Fruit fly (Drosophila melanogaster) whole organism, embryonic: Measurements from ENCODE around the gene Tomosyn.

ENCODE experiments used
- Atf6 ChIP-seq: fragments of 200-800 bp; sonication (Bioruptor generic); IDR thresholded peaks from 2 replicates; pipeline ENCODE4 v1.3.6; 2022; ENCODE audit warnings: missing biosample characterization, missing genetic modification characterization
- BEAF-32 ChIP-seq: fragments of 200-800 bp; sonication (Bioruptor generic); optimal IDR thresholded peaks from 3 replicates; lab custom pipeline; 2017; ENCODE audit warnings: missing biosample characterization, missing genetic modification characterization, mild to moderate bottlenecking, moderate library complexity, missing genetic modification reagents
- CG11695 ChIP-seq: fragments of 200-800 bp; sonication (Bioruptor generic); IDR thresholded peaks from 3 replicates; pipeline ENCODE4 v1.3.6; 2022; ENCODE audit warnings: missing biosample characterization, missing genetic modification characterization
- CG12942 ChIP-seq: fragments of 200-800 bp; sonication (Bioruptor generic); optimal IDR thresholded peaks from 3 replicates; lab custom pipeline; 2016; ENCODE audit warnings: missing biosample characterization, missing genetic modification characterization
- CG15073 ChIP-seq: fragments of 200-800 bp; sonication (Bioruptor generic); optimal IDR thresholded peaks from 2 replicates; lab custom pipeline; 2016; ENCODE audit warnings: missing biosample characterization, missing genetic modification characterization
- CG15696 ChIP-seq: fragments of 200-800 bp; sonication (Bioruptor generic); optimal IDR thresholded peaks from 2 replicates; lab custom pipeline; 2019; ENCODE audit warnings: missing biosample characterization, mild to moderate bottlenecking, missing genetic modification characterization, moderate library complexity
- CG18262 ChIP-seq: fragments of 200-800 bp; optimal IDR thresholded peaks from 3 replicates; lab custom pipeline; 2019; ENCODE audit warnings: missing biosample characterization, mild to moderate bottlenecking, missing genetic modification characterization, moderate library complexity
- CG2120 ChIP-seq: fragments of 200-800 bp; sonication (Bioruptor generic); optimal IDR thresholded peaks from 3 replicates; lab custom pipeline; 2016; ENCODE audit warnings: missing biosample characterization, missing genetic modification characterization
- CG2712 ChIP-seq: fragments of 200-800 bp; optimal IDR thresholded peaks from 3 replicates; lab custom pipeline; 2019; ENCODE audit warnings: missing biosample characterization, mild to moderate bottlenecking, missing genetic modification characterization, moderate library complexity
- CG3163 ChIP-seq: fragments of 200-800 bp; sonication (Bioruptor generic); optimal IDR thresholded peaks from 3 replicates; lab custom pipeline; 2016; ENCODE audit warnings: missing biosample characterization, missing genetic modification characterization
- CG6813 ChIP-seq: fragments of 200-800 bp; sonication (Bioruptor generic); optimal IDR thresholded peaks from 2 replicates; lab custom pipeline; 2017; ENCODE audit warnings: missing biosample characterization, missing genetic modification characterization, mild to moderate bottlenecking, moderate library complexity, missing genetic modification reagents
- Chrac-16 ChIP-seq: fragments of 200-800 bp; sonication (Bioruptor generic); optimal IDR thresholded peaks from 3 replicates; lab custom pipeline; 2016; ENCODE audit warnings: missing biosample characterization, missing genetic modification characterization
- D19A ChIP-seq: fragments of 200-800 bp; optimal IDR thresholded peaks from 3 replicates; lab custom pipeline; 2019; ENCODE audit warnings: missing biosample characterization, mild to moderate bottlenecking, missing genetic modification characterization, moderate library complexity
- Dip2 ChIP-seq: fragments of 200-800 bp; sonication (Bioruptor generic); IDR thresholded peaks from 2 replicates; pipeline ENCODE4 v1.3.6; 2022; ENCODE audit warnings: missing biosample characterization, missing genetic modification characterization
- Dp ChIP-seq: fragments of 200-800 bp; sonication (Bioruptor generic); optimal IDR thresholded peaks from 2 replicates; lab custom pipeline; 2018; ENCODE audit warnings: missing biosample characterization, mild to moderate bottlenecking, missing genetic modification characterization, moderate library complexity
- Fer1 ChIP-seq: fragments of 200-800 bp; sonication (Bioruptor generic); optimal IDR thresholded peaks from 2 replicates; lab custom pipeline; 2017; ENCODE audit warnings: missing biosample characterization, mild to moderate bottlenecking, missing genetic modification characterization
- GATAe ChIP-seq: fragments of 200-800 bp; sonication (Bioruptor generic); conservative IDR thresholded peaks from 2 replicates; pipeline ENCODE4 v1.3.6; 2022; ENCODE audit warnings: missing biosample characterization, missing genetic modification characterization
- Gsc ChIP-seq: fragments of 200-800 bp; sonication (Bioruptor generic); IDR thresholded peaks from 2 replicates; pipeline ENCODE4 v1.3.6; 2022; ENCODE audit warnings: missing biosample characterization, missing genetic modification characterization
- Gug ChIP-seq: fragments of 200-800 bp; sonication (Bioruptor generic); IDR thresholded peaks from 4 replicates; pipeline ENCODE4 v1.3.6; 2022; ENCODE audit warnings: missing biosample characterization, missing genetic modification characterization
- HLHmδ ChIP-seq: fragments of 200-800 bp; sonication (Bioruptor generic); optimal IDR thresholded peaks from 2 replicates; lab custom pipeline; 2018; ENCODE audit warnings: missing biosample characterization, mild to moderate bottlenecking, missing genetic modification characterization, moderate library complexity
- Hey ChIP-seq: fragments of 200-800 bp; sonication (Bioruptor generic); optimal IDR thresholded peaks from 3 replicates; lab custom pipeline; 2018; ENCODE audit warnings: missing biosample characterization, mild to moderate bottlenecking, missing genetic modification characterization
- HmgD ChIP-seq: fragments of 200-800 bp; sonication (Bioruptor generic); optimal IDR thresholded peaks from 3 replicates; lab custom pipeline; 2016; ENCODE audit warnings: missing biosample characterization, missing genetic modification characterization
- Hsf ChIP-seq: fragments of 200-800 bp; sonication (Bioruptor generic); optimal IDR thresholded peaks from 3 replicates; lab custom pipeline; 2016; ENCODE audit warnings: missing biosample characterization, missing genetic modification characterization
- Kr ChIP-seq: fragments of 200-800 bp; sonication (Bioruptor generic); optimal IDR thresholded peaks from 2 replicates; lab custom pipeline; 2017; ENCODE audit warnings: missing biosample characterization, mild to moderate bottlenecking, missing genetic modification characterization
- Neu2 ChIP-seq: fragments of 200-800 bp; sonication (Bioruptor generic); optimal IDR thresholded peaks from 3 replicates; lab custom pipeline; 2016; ENCODE audit warnings: missing biosample characterization, missing genetic modification characterization, borderline replicate concordance
- Rfx ChIP-seq: fragments of 200-800 bp; sonication (Bioruptor generic); IDR thresholded peaks from 2 replicates; pipeline ENCODE4 v1.3.6; 2022; ENCODE audit warnings: missing biosample characterization, missing genetic modification characterization
- Rx ChIP-seq: fragments of 200-800 bp; sonication (Bioruptor generic); IDR thresholded peaks from 2 replicates; pipeline ENCODE4 v1.3.6; 2022; ENCODE audit warnings: missing biosample characterization, missing genetic modification characterization
- Usf ChIP-seq: fragments of 200-800 bp; sonication (Bioruptor generic); optimal IDR thresholded peaks from 2 replicates; lab custom pipeline; 2017; ENCODE audit warnings: missing genotype, missing biosample characterization, missing genetic modification characterization
- al ChIP-seq: fragments of 200-800 bp; sonication (Bioruptor generic); IDR thresholded peaks from 2 replicates; pipeline ENCODE4 v1.3.6; 2022; ENCODE audit warnings: missing biosample characterization, missing genetic modification characterization
- amos ChIP-seq: fragments of 200-800 bp; sonication (Bioruptor generic); IDR thresholded peaks from 2 replicates; pipeline ENCODE4 v1.3.6; 2022; ENCODE audit warnings: missing biosample characterization, missing genetic modification characterization; ENCODE audit not compliant: partially characterized antibody
- emc ChIP-seq: fragments of 200-800 bp; sonication (Bioruptor generic); optimal IDR thresholded peaks from 2 replicates; lab custom pipeline; 2016; ENCODE audit warnings: missing biosample characterization, missing genetic modification characterization
- gsb-n ChIP-seq: fragments of 200-800 bp; sonication (Bioruptor generic); optimal IDR thresholded peaks from 3 replicates; lab custom pipeline; 2018; ENCODE audit warnings: missing biosample characterization, mild to moderate bottlenecking, missing genetic modification characterization
- hb ChIP-seq: fragments of 200-800 bp; sonication (Bioruptor generic); IDR thresholded peaks from 3 replicates; pipeline ENCODE4 v1.3.6; 2022; ENCODE audit warnings: missing biosample characterization, missing genetic modification characterization; ENCODE audit not compliant: partially characterized antibody
- her ChIP-seq: fragments of 200-800 bp; sonication (Bioruptor generic); optimal IDR thresholded peaks from 2 replicates; lab custom pipeline; 2016; ENCODE audit warnings: missing biosample characterization, missing genetic modification characterization
- jing ChIP-seq: fragments of 200-800 bp; sonication (Bioruptor generic); optimal IDR thresholded peaks from 2 replicates; lab custom pipeline; 2018; ENCODE audit warnings: missing biosample characterization, mild to moderate bottlenecking, missing genetic modification characterization
- kni ChIP-seq: fragments of 200-800 bp; sonication (Bioruptor generic); optimal IDR thresholded peaks from 3 replicates; lab custom pipeline; 2017; ENCODE audit warnings: mild to moderate bottlenecking, missing biosample characterization, missing genetic modification reagents, missing genetic modification characterization
- mld ChIP-seq: fragments of 200-800 bp; sonication (Bioruptor generic); IDR thresholded peaks from 3 replicates; pipeline ENCODE4 v1.3.6; 2022; ENCODE audit warnings: missing biosample characterization, missing genetic modification characterization; ENCODE audit not compliant: partially characterized antibody
- nerfin-2 ChIP-seq: fragments of 200-800 bp; sonication (Bioruptor generic); IDR thresholded peaks from 2 replicates; pipeline ENCODE4 v1.3.6; 2022; ENCODE audit warnings: missing biosample characterization, missing genetic modification characterization; ENCODE audit not compliant: partially characterized antibody
- nmo ChIP-seq: fragments of 200-800 bp; sonication (Bioruptor generic); optimal IDR thresholded peaks from 2 replicates; lab custom pipeline; 2018; ENCODE audit warnings: missing biosample characterization, mild to moderate bottlenecking, missing genetic modification characterization, moderate library complexity
- phol ChIP-seq: fragments of 200-800 bp; sonication (Bioruptor generic); optimal IDR thresholded peaks from 3 replicates; lab custom pipeline; 2018; ENCODE audit warnings: missing biosample characterization, mild to moderate bottlenecking, missing genetic modification characterization, moderate library complexity
- row ChIP-seq: fragments of 200-800 bp; sonication (Bioruptor generic); IDR thresholded peaks from 3 replicates; pipeline ENCODE4 v1.3.6; 2022; ENCODE audit warnings: missing biosample characterization, missing genetic modification characterization
- salm ChIP-seq: fragments of 200-800 bp; sonication (Bioruptor generic); optimal IDR thresholded peaks from 2 replicates; lab custom pipeline; 2018; ENCODE audit warnings: missing biosample characterization, mild to moderate bottlenecking, missing genetic modification characterization
- schlank ChIP-seq: fragments of 200-800 bp; sonication (Bioruptor generic); optimal IDR thresholded peaks from 2 replicates; lab custom pipeline; 2018; ENCODE audit warnings: missing biosample characterization, mild to moderate bottlenecking, missing genetic modification characterization
- sisA ChIP-seq: fragments of 200-800 bp; sonication (Bioruptor generic); IDR thresholded peaks from 2 replicates; pipeline ENCODE4 v1.3.6; 2022; ENCODE audit warnings: missing biosample characterization, missing genetic modification characterization
- slbo ChIP-seq: fragments of 200-800 bp; sonication (Bioruptor generic); IDR thresholded peaks from 2 replicates; pipeline ENCODE4 v1.3.6; 2022; ENCODE audit warnings: missing biosample characterization, missing genetic modification characterization
- sob ChIP-seq: fragments of 200-800 bp; sonication (Bioruptor generic); IDR thresholded peaks from 2 replicates; pipeline ENCODE4 v1.3.6; 2022; ENCODE audit warnings: missing biosample characterization, missing genetic modification characterization
- stc ChIP-seq: fragments of 200-800 bp; sonication (Bioruptor generic); IDR thresholded peaks from 2 replicates; pipeline ENCODE4 v1.3.6; 2022; ENCODE audit warnings: missing biosample characterization, missing genetic modification characterization
- tio ChIP-seq: fragments of 200-800 bp; sonication (Bioruptor generic); optimal IDR thresholded peaks from 2 replicates; lab custom pipeline; 2017; ENCODE audit warnings: missing biosample characterization, missing genetic modification characterization, inconsistent platforms
- tna ChIP-seq: fragments of 200-800 bp; sonication (Bioruptor generic); IDR thresholded peaks from 2 replicates; pipeline ENCODE4 v1.3.6; 2022; ENCODE audit warnings: missing biosample characterization, missing genetic modification characterization; ENCODE audit not compliant: partially characterized antibody
- trem ChIP-seq: fragments of 200-800 bp; optimal IDR thresholded peaks from 3 replicates; lab custom pipeline; 2019; ENCODE audit warnings: missing biosample characterization, mild to moderate bottlenecking, missing genetic modification characterization, moderate library complexity
- vvl ChIP-seq: fragments of 200-800 bp; sonication (Bioruptor generic); IDR thresholded peaks from 2 replicates; pipeline ENCODE4 v1.3.6; 2022; ENCODE audit warnings: missing biosample characterization, missing genetic modification characterization

The Tomosyn gene

dm6 chrX:12653574-12653973 lies 22.2 kb downstream of the Tomosyn start, which contains the start of gene CkIalpha (continued):
- peak; percentile 76 for TF ChIP-seq trem (tag; lab: Kevin White, UChicago)
- TF ChIP-seq Fer1 (GFP tag; lab: Kevin White, UChicago) = peak; percentile 35
- TF ChIP-seq Neu2 (GFP tag; lab: Kevin White, UChicago) = no peak
- no peak for TF ChIP-seq Hey (tag; lab: Kevin White, UChicago)
- TF ChIP-seq hb = peak; percentile 97
- no peak for TF ChIP-seq Gsc (GFP tag; lab: Robert Waterston, UW)
- TF ChIP-seq Usf = no peak
- TF ChIP-seq CG15696 = peak; percentile 1
- no peak for TF ChIP-seq gsb-n (tag; lab: Kevin White, UChicago)
- no peak for TF ChIP-seq Dip2
- TF ChIP-seq sob (GFP tag; lab: Robert Waterston, UW) = peak; percentile 83
- TF ChIP-seq nerfin-2 (GFP tag; lab: Robert Waterston, UW) = peak; percentile 95
- TF ChIP-seq row (GFP tag; lab: Robert Waterston, UW) = peak; percentile 69
- peak; percentile 83 for TF ChIP-seq Rfx (GFP tag; lab: Robert Waterston, UW)
- no peak for TF ChIP-seq Rx (GFP tag; lab: Robert Waterston, UW)
- peak; percentile 82 for TF ChIP-seq HmgD (GFP tag; lab: Kevin White, UChicago)
- TF ChIP-seq salm (tag; lab: Kevin White, UChicago) = no peak
- TF ChIP-seq tio (GFP tag; lab: Kevin White, UChicago) = no peak
- TF ChIP-seq HLHmδ (GFP tag; lab: Kevin White, UChicago) = no peak
- TF ChIP-seq slbo (GFP tag; lab: Robert Waterston, UW) = peak; percentile 81
- peak; percentile 95 for TF ChIP-seq Dp (GFP tag; lab: Kevin White, UChicago)
- TF ChIP-seq Gug (GFP tag; lab: Robert Waterston, UW) = peak; percentile 61; the same call in 2 of the 4 replicates
- no peak for TF ChIP-seq CG6813 (GFP tag; lab: Kevin White, UChicago)
- TF ChIP-seq CG2712 (tag; lab: Kevin White, UChicago) = peak; percentile 47
- no peak for TF ChIP-seq GATAe
- no peak for TF ChIP-seq Kr (GFP tag; lab: Kevin White, UChicago)
- no peak for TF ChIP-seq CG15073 (GFP tag; lab: Kevin White, UChicago)
- TF ChIP-seq vvl = peak; percentile 78
- TF ChIP-seq CG3163 = peak; percentile 43
- TF ChIP-seq stc (GFP tag; lab: Robert Waterston, UW) = no peak
- peak; percentile 20 for TF ChIP-seq schlank (tag; lab: Kevin White, UChicago)
- peak; percentile 40 for TF ChIP-seq Chrac-16 (GFP tag; lab: Kevin White, UChicago)
- TF ChIP-seq CG18262 (tag; lab: Kevin White, UChicago) = no peak
- TF ChIP-seq Hsf (GFP tag; lab: Kevin White, UChicago) = peak; percentile 52
- TF ChIP-seq amos (GFP tag; lab: Robert Waterston, UW) = peak; percentile 99
- peak; percentile 7 for TF ChIP-seq emc
- peak; percentile 97 for TF ChIP-seq mld (GFP tag; lab: Robert Waterston, UW)
- TF ChIP-seq phol (tag; lab: Kevin White, UChicago) = peak; percentile 74
- peak; percentile 96 for TF ChIP-seq tna (GFP tag; lab: Robert Waterston, UW)
- TF ChIP-seq CG11695 (GFP tag; lab: Robert Waterston, UW) = 0 out of 3 replicates have a peak, but pooled peaks have one; percentile 31
- TF ChIP-seq nmo (GFP tag; lab: Kevin White, UChicago) = peak; percentile 62
- TF ChIP-seq BEAF-32 (GFP tag; lab: Kevin White, UChicago) = peak; percentile 98
- TF ChIP-seq Atf6 (GFP tag; lab: Robert Waterston, UW) = 0 out of 2 replicates have a peak, but pooled peaks have one; percentile 33
- TF ChIP-seq al (GFP tag; lab: Robert Waterston, UW) = peak; percentile 33; the same call in 1 of the 2 replicates
- no peak for TF ChIP-seq D19A (tag; lab: Kevin White, UChicago)
- peak; percentile 85 for TF ChIP-seq CG2120 (GFP tag; lab: Kevin White, UChicago)
- peak; percentile 70 for TF ChIP-seq her (GFP tag; lab: Kevin White, UChicago)
- TF ChIP-seq jing (GFP tag; lab: Kevin White, UChicago) = no peak
- no peak for TF ChIP-seq kni (GFP tag; lab: Kevin White, UChicago)
- peak; percentile 59 for TF ChIP-seq sisA (GFP tag; lab: Robert Waterston, UW)
- TF ChIP-seq CG12942 (GFP tag; lab: Kevin White, UChicago) = peak; percentile 4
